Fruit fly (Drosophila melanogaster) whole organism, embryonic: Measurements from ENCODE around the gene CG10431.

ENCODE experiments used
- Asciz ChIP-seq: fragments of 200-800 bp; sonication (Bioruptor generic); optimal IDR thresholded peaks from 2 replicates; lab custom pipeline; 2017; ENCODE audit warnings: missing biosample characterization, mild to moderate bottlenecking, missing genetic modification characterization, missing genetic modification reagents
- B-H2 ChIP-seq: fragments of 200-800 bp; sonication (Bioruptor generic); optimal IDR thresholded peaks from 2 replicates; lab custom pipeline; 2018; ENCODE audit warnings: missing biosample characterization, mild to moderate bottlenecking, missing genetic modification characterization
- BtbVII ChIP-seq: fragments of 200-800 bp; sonication (Bioruptor generic); optimal IDR thresholded peaks from 3 replicates; lab custom pipeline; 2017; ENCODE audit warnings: missing biosample characterization, mild to moderate bottlenecking, missing genetic modification characterization
- CG13123 ChIP-seq: fragments of 200-800 bp; sonication (Bioruptor generic); optimal IDR thresholded peaks from 2 replicates; lab custom pipeline; 2016; ENCODE audit warnings: missing biosample characterization, missing genetic modification characterization
- CG13775 ChIP-seq: fragments of 200-800 bp; sonication (Bioruptor generic); optimal IDR thresholded peaks from 3 replicates; lab custom pipeline; 2017; ENCODE audit warnings: missing biosample characterization, mild to moderate bottlenecking, missing genetic modification characterization
- CG15011 ChIP-seq: fragments of 200-800 bp; sonication (Bioruptor generic); optimal IDR thresholded peaks from 3 replicates; lab custom pipeline; 2018; ENCODE audit warnings: missing biosample characterization, mild to moderate bottlenecking, missing genetic modification characterization
- CG17385 ChIP-seq: fragments of 200-800 bp; sonication (Bioruptor generic); optimal IDR thresholded peaks from 3 replicates; lab custom pipeline; 2018; ENCODE audit warnings: missing biosample characterization, mild to moderate bottlenecking, missing genetic modification characterization
- CG2129 ChIP-seq: fragments of 200-800 bp; sonication (Bioruptor generic); IDR thresholded peaks from 2 replicates; pipeline ENCODE4 v1.3.6; 2022; ENCODE audit warnings: missing biosample characterization, missing genetic modification characterization; ENCODE audit not compliant: partially characterized antibody
- CG33557 ChIP-seq: fragments of 200-800 bp; sonication (Bioruptor generic); optimal IDR thresholded peaks from 2 replicates; lab custom pipeline; 2019; ENCODE audit warnings: missing biosample characterization, mild to moderate bottlenecking, missing genetic modification characterization, moderate library complexity
- CG3407 ChIP-seq: fragments of 200-800 bp; sonication (Bioruptor generic); optimal IDR thresholded peaks from 2 replicates; lab custom pipeline; 2018; ENCODE audit warnings: missing biosample characterization, mild to moderate bottlenecking, missing genetic modification characterization
- CG4360 ChIP-seq: fragments of 200-800 bp; sonication (Bioruptor generic); IDR thresholded peaks from 2 replicates; pipeline ENCODE4 v1.3.6; 2022; ENCODE audit warnings: missing biosample characterization, missing genetic modification characterization
- CG43689 ChIP-seq: fragments of 200-800 bp; sonication (Bioruptor generic); IDR thresholded peaks from 2 replicates; pipeline ENCODE4 v1.3.6; 2022; ENCODE audit warnings: missing biosample characterization, missing genetic modification characterization
- CG4707 ChIP-seq: fragments of 200-800 bp; sonication (Bioruptor generic); optimal IDR thresholded peaks from 2 replicates; lab custom pipeline; 2018; ENCODE audit warnings: missing biosample characterization, mild to moderate bottlenecking, missing genetic modification characterization, moderate library complexity
- CG6654 ChIP-seq: fragments of 200-800 bp; sonication (Bioruptor generic); optimal IDR thresholded peaks from 2 replicates; lab custom pipeline; 2017; ENCODE audit warnings: missing biosample characterization, mild to moderate bottlenecking, missing genetic modification characterization
- CG6813 ChIP-seq: fragments of 200-800 bp; sonication (Bioruptor generic); optimal IDR thresholded peaks from 2 replicates; lab custom pipeline; 2017; ENCODE audit warnings: missing biosample characterization, missing genetic modification characterization, mild to moderate bottlenecking, moderate library complexity, missing genetic modification reagents
- CG6854 ChIP-seq: fragments of 200-800 bp; sonication (Bioruptor generic); optimal IDR thresholded peaks from 3 replicates; lab custom pipeline; 2017; ENCODE audit warnings: missing biosample characterization, mild to moderate bottlenecking, missing genetic modification characterization
- CG7357 ChIP-seq: fragments of 200-800 bp; sonication (Bioruptor generic); IDR thresholded peaks from 3 replicates; pipeline ENCODE4 v1.3.6; 2022; ENCODE audit warnings: missing biosample characterization, missing genetic modification characterization
- CG9215 ChIP-seq: fragments of 200-800 bp; sonication (Bioruptor generic); IDR thresholded peaks from 2 replicates; pipeline ENCODE4 v1.3.6; 2022; ENCODE audit warnings: missing biosample characterization, missing genetic modification characterization
- Camta ChIP-seq: fragments of 200-800 bp; sonication (Bioruptor generic); optimal IDR thresholded peaks from 2 replicates; lab custom pipeline; 2016; ENCODE audit warnings: missing biosample characterization, missing genetic modification characterization
- Dfd ChIP-seq, 2 experiments: fragments of >200 bp; optimal IDR thresholded peaks; 2 replicates each; lab custom pipeline; 2017; ENCODE audit warnings: missing biosample characterization in 2 of 2, missing genetic modification characterization in 2 of 2
- Ets65A ChIP-seq: fragments of 200-800 bp; sonication (Bioruptor generic); peaks from one replicate; lab custom pipeline; 2016; ENCODE audit warnings: missing biosample characterization, missing genetic modification characterization
- HLH3B ChIP-seq: fragments of 200-800 bp; sonication (Bioruptor generic); IDR thresholded peaks from 2 replicates; pipeline ENCODE4 v1.3.6; 2022; ENCODE audit warnings: missing biosample characterization, missing genetic modification characterization
- Nf-YA ChIP-seq: fragments of 200-800 bp; sonication (Bioruptor generic); IDR thresholded peaks from 2 replicates; pipeline ENCODE4 v1.3.6; 2022; ENCODE audit warnings: missing biosample characterization, missing genetic modification characterization
- Oli ChIP-seq: fragments of 200-800 bp; sonication (Bioruptor generic); optimal IDR thresholded peaks from 2 replicates; lab custom pipeline; 2018; ENCODE audit warnings: missing biosample characterization, mild to moderate bottlenecking, missing genetic modification characterization, moderate library complexity
- Six4 ChIP-seq: fragments of 200-800 bp; sonication (Bioruptor generic); optimal IDR thresholded peaks from 2 replicates; lab custom pipeline; 2016; ENCODE audit warnings: missing biosample characterization, missing genetic modification characterization
- Trl ChIP-seq, 3 experiments: fragments of >200 bp in 2 of 3; fragments of 200-800 bp in 1 of 3; sonication (Bioruptor generic) in 1 of 3; optimal IDR thresholded peaks; 2 replicates in 1 of 3; 3 replicates in 2 of 3; lab custom pipeline; 2016 to 2017; ENCODE audit warnings: missing biosample characterization in 1 of 3, missing genetic modification characterization in 1 of 3
- ara ChIP-seq: fragments of 200-800 bp; sonication (Bioruptor generic); IDR thresholded peaks from 2 replicates; pipeline ENCODE4 v1.3.6; 2022; ENCODE audit warnings: missing biosample characterization, missing genetic modification characterization
- ase ChIP-seq: fragments of 200-800 bp; sonication (Bioruptor generic); IDR thresholded peaks from 3 replicates; pipeline ENCODE4 v1.3.6; 2022; ENCODE audit warnings: missing biosample characterization, missing genetic modification characterization
- br ChIP-seq: fragments of >200 bp; optimal IDR thresholded peaks from 2 replicates; lab custom pipeline; 2017
- crc ChIP-seq: fragments of 200-800 bp; sonication (Bioruptor generic); optimal IDR thresholded peaks from 2 replicates; lab custom pipeline; 2016; ENCODE audit warnings: missing biosample characterization, missing genetic modification characterization
- cwo ChIP-seq: fragments of 200-800 bp; sonication (Bioruptor generic); optimal IDR thresholded peaks from 3 replicates; lab custom pipeline; 2017; ENCODE audit warnings: missing biosample characterization, missing genetic modification characterization, mild to moderate bottlenecking, moderate library complexity, missing genetic modification reagents
- dan ChIP-seq: fragments of 200-800 bp; sonication (Bioruptor generic); IDR thresholded peaks from 2 replicates; pipeline ENCODE4 v1.3.6; 2022; ENCODE audit warnings: missing biosample characterization, missing genetic modification characterization
- disco-r ChIP-seq: fragments of 200-800 bp; sonication (Bioruptor generic); optimal IDR thresholded peaks from 2 replicates; lab custom pipeline; 2016; ENCODE audit warnings: missing biosample characterization, missing genetic modification characterization
- grn ChIP-seq: fragments of 200-800 bp; sonication (Bioruptor generic); optimal IDR thresholded peaks from 3 replicates; lab custom pipeline; 2017; ENCODE audit warnings: missing biosample characterization, missing genetic modification characterization
- gro ChIP-seq: fragments of 200-800 bp; sonication (Bioruptor generic); optimal IDR thresholded peaks from 2 replicates; lab custom pipeline; 2016; ENCODE audit warnings: missing biosample characterization, missing genetic modification characterization
- gsb-n ChIP-seq: fragments of 200-800 bp; sonication (Bioruptor generic); optimal IDR thresholded peaks from 3 replicates; lab custom pipeline; 2018; ENCODE audit warnings: missing biosample characterization, mild to moderate bottlenecking, missing genetic modification characterization
- kah ChIP-seq: fragments of 200-800 bp; sonication (Bioruptor generic); optimal IDR thresholded peaks from 2 replicates; lab custom pipeline; 2018; ENCODE audit warnings: missing biosample characterization, mild to moderate bottlenecking, missing genetic modification characterization
- lola ChIP-seq, 3 experiments: fragments of >200 bp in 2 of 3; fragments of 200-800 bp in 1 of 3; sonication (Bioruptor generic) in 1 of 3; optimal IDR thresholded peaks; 2 replicates each; lab custom pipeline; 2017 to 2019; ENCODE audit warnings: missing biosample characterization in 3 of 3, missing genetic modification characterization in 3 of 3, mild to moderate bottlenecking in 1 of 3, moderate library complexity in 1 of 3
- maf-S ChIP-seq: fragments of 200-800 bp; sonication (Bioruptor generic); optimal IDR thresholded peaks from 2 replicates; lab custom pipeline; 2016; ENCODE audit warnings: missing biosample characterization, missing genetic modification characterization
- mld ChIP-seq: fragments of 200-800 bp; sonication (Bioruptor generic); IDR thresholded peaks from 3 replicates; pipeline ENCODE4 v1.3.6; 2022; ENCODE audit warnings: missing biosample characterization, missing genetic modification characterization; ENCODE audit not compliant: partially characterized antibody
- nau ChIP-seq: fragments of 200-800 bp; sonication (Bioruptor generic); optimal IDR thresholded peaks from 3 replicates; lab custom pipeline; 2017; ENCODE audit warnings: missing biosample characterization, mild to moderate bottlenecking, missing genetic modification characterization, missing genetic modification reagents
- org-1 ChIP-seq: fragments of 200-800 bp; sonication (Bioruptor generic); optimal IDR thresholded peaks from 2 replicates; lab custom pipeline; 2017; ENCODE audit warnings: missing biosample characterization, missing genetic modification characterization
- pfk ChIP-seq: fragments of 200-800 bp; sonication (Bioruptor generic); optimal IDR thresholded peaks from 2 replicates; lab custom pipeline; 2018; ENCODE audit warnings: missing biosample characterization, mild to moderate bottlenecking, missing genetic modification characterization, moderate library complexity
- phol ChIP-seq: fragments of 200-800 bp; sonication (Bioruptor generic); optimal IDR thresholded peaks from 3 replicates; lab custom pipeline; 2018; ENCODE audit warnings: missing biosample characterization, mild to moderate bottlenecking, missing genetic modification characterization, moderate library complexity
- pita ChIP-seq: fragments of 200-800 bp; sonication (Bioruptor generic); optimal IDR thresholded peaks from 2 replicates; lab custom pipeline; 2017; ENCODE audit warnings: missing biosample characterization, mild to moderate bottlenecking, missing genetic modification characterization
- prd ChIP-seq, 3 experiments: fragments of >200 bp in 2 of 3; fragments of 200-800 bp in 1 of 3; sonication (Bioruptor generic) in 1 of 3; optimal IDR thresholded peaks in 2 of 3; IDR thresholded peaks in 1 of 3; 2 replicates in 2 of 3; 3 replicates in 1 of 3; pipeline versions ENCODE4 v1.3.6 to Lab custom; 2017 to 2022; ENCODE audit warnings: missing biosample characterization in 1 of 3, missing genetic modification characterization in 1 of 3
- ranshi ChIP-seq: fragments of 200-800 bp; sonication (Bioruptor generic); IDR thresholded peaks from 2 replicates; pipeline ENCODE4 v1.3.6; 2022; ENCODE audit warnings: missing biosample characterization, missing genetic modification characterization
- sens-2 ChIP-seq: fragments of 200-800 bp; sonication (Bioruptor generic); IDR thresholded peaks from 2 replicates; pipeline ENCODE4 v1.3.6; 2022; ENCODE audit warnings: missing biosample characterization, missing genetic modification characterization
- tin ChIP-seq: fragments of 200-800 bp; sonication (Bioruptor generic); optimal IDR thresholded peaks from 3 replicates; lab custom pipeline; 2016; ENCODE audit warnings: missing biosample characterization, missing genetic modification characterization
- ttk ChIP-seq: fragments of 200-800 bp; sonication (Bioruptor generic); IDR thresholded peaks from 2 replicates; pipeline ENCODE4 v2.1.2; 2022; ENCODE audit warnings: missing biosample characterization, missing genetic modification characterization

CG10431 gene

dm6 chr2L:18933867-18934266 is 40.6 kb upstream of the CG10431 start:
- TF ChIP-seq Asciz (no peak), disco-r (GFP tag; lab: Kevin White, UChicago) (no peak), BtbVII (no peak), br (lab: Kevin White, UChicago) (no peak), org-1 (GFP tag; lab: Kevin White, UChicago) (no peak), HLH3B (GFP tag; lab: Robert Waterston, UW) (no peak), gsb-n (peak; percentile 76), CG6854 (GFP tag; lab: Kevin White, UChicago) (no peak), grn (peak; percentile 12), CG13775 (GFP tag; lab: Kevin White, UChicago) (no peak), phol (tag; lab: Kevin White, UChicago) (no peak), CG15011 (GFP tag; lab: Kevin White, UChicago) (no peak), dan (GFP tag; lab: Robert Waterston, UW) (no peak), Dfd (GFP tag; optimal IDR thresholded peaks at IDR 0.05; lab: Kevin White, UChicago) (no peak), Ets65A (GFP tag; lab: Kevin White, UChicago) (peak; percentile 50)

- TF ChIP-seq Camta (GFP tag; lab: Kevin White, UChicago) (no peak), ranshi (no peak), gro (no peak), B-H2 (GFP tag; lab: Kevin White, UChicago) (no peak), Trl (optimal IDR thresholded peaks at IDR 0.05; lab: Kevin White, UChicago) (no peak), Trl (GFP tag; optimal IDR thresholded peaks at IDR 0.05; lab: Kevin White, UChicago) (no peak), CG33557 (GFP tag; lab: Kevin White, UChicago) (peak; percentile 59), sens-2 (GFP tag; lab: Robert Waterston, UW) (no peak), CG2129 (GFP tag; lab: Robert Waterston, UW) (no peak), pita (GFP tag; lab: Kevin White, UChicago) (no peak), CG4707 (GFP tag; lab: Kevin White, UChicago) (no peak), CG9215 (GFP tag; lab: Robert Waterston, UW) (no peak), CG7357 (GFP tag; lab: Robert Waterston, UW) (no peak), CG6854 (GFP tag; lab: Kevin White, UChicago) (no peak), CG17385 (GFP tag; lab: Kevin White, UChicago) (peak; percentile 59), ttk (GFP tag; lab: Robert Waterston, UW) (0 out of 2 replicates have a peak, but pooled peaks have one; percentile 17), pfk (GFP tag; lab: Kevin White, UChicago) (no peak), Nf-YA (GFP tag; lab: Robert Waterston, UW) (0 out of 2 replicates have a peak, but pooled peaks have one; percentile 20), CG6654 (no peak), CG4360 (GFP tag; lab: Robert Waterston, UW) (no peak), maf-S (no peak), Six4 (GFP tag; lab: Kevin White, UChicago) (no peak), mld (GFP tag; lab: Robert Waterston, UW) (no peak), nau (GFP tag; lab: Kevin White, UChicago) (peak; percentile 5), kah (GFP tag; lab: Kevin White, UChicago) (no peak), CG43689 (GFP tag; lab: Robert Waterston, UW) (no peak), cwo (GFP tag; lab: Kevin White, UChicago) (no peak), CG3407 (GFP tag; lab: Kevin White, UChicago) (peak; percentile 10), tin (GFP tag; lab: Kevin White, UChicago) (no peak), crc (GFP tag; lab: Kevin White, UChicago) (no peak), ase (no peak), CG6813 (GFP tag; lab: Kevin White, UChicago) (no peak), ara (GFP tag; lab: Robert Waterston, UW) (peak; percentile 30; the same call in 1 of the 2 replicates), prd (optimal IDR thresholded peaks at IDR 0.05; lab: Kevin White, UChicago) (no peak), prd (GFP tag; IDR thresholded peaks at IDR 0.05; lab: Robert Waterston, UW) (peak; percentile 17; the same call in 1 of the 3 replicates), lola (GFP tag; optimal IDR thresholded peaks at IDR 0.05; lab: Kevin White, UChicago) (no peak), CG13123 (GFP tag; lab: Kevin White, UChicago) (no peak), Oli (no peak)
Measured at dm6 chr2L:18934588-18934987, 39.9 kb upstream of the CG10431 start.
